Worm (Caenorhabditis elegans) whole organism, young adult: ENCODE measurements around the gene taf-12.

Source experiments
- B0019.2 ChIP-seq: fragments of 200-800 bp; sonication (Bioruptor generic); conservative IDR thresholded peaks from 2 replicates; pipeline ENCODE4 v1.3.6; 2022; ENCODE audit warnings: missing genetic modification reagents, missing genetic modification characterization, missing compliant biosample characterization
- B0336.3 ChIP-seq: fragments of 200-800 bp; sonication (Bioruptor generic); IDR thresholded peaks from 2 replicates; pipeline ENCODE4 v1.3.6; 2022; ENCODE audit warnings: missing genetic modification characterization, missing compliant biosample characterization
- F23B12.7 ChIP-seq: sonication (generic microtip); optimal IDR thresholded peaks from 2 replicates; lab custom pipeline; 2017; ENCODE audit warnings: missing genetic modification characterization, mild to moderate bottlenecking, missing compliant biosample characterization, antibody characterized with exemption, moderate library complexity; ENCODE audit not compliant: insufficient read depth
- F55B11.4 ChIP-seq: sonication (generic microtip); optimal IDR thresholded peaks from 2 replicates; lab custom pipeline; 2016; ENCODE audit warnings: missing compliant biosample characterization, missing genetic modification characterization, borderline replicate concordance; ENCODE audit not compliant: insufficient read depth
- K11D2.4 ChIP-seq: fragments of 200-800 bp; sonication (Bioruptor generic); IDR thresholded peaks from 2 replicates; pipeline ENCODE4 v1.3.6; 2022; ENCODE audit warnings: missing genetic modification reagents, missing genetic modification characterization, missing compliant biosample characterization
- K12H6.12 ChIP-seq: fragments of 200-800 bp; sonication (Bioruptor generic); optimal IDR thresholded peaks from 2 replicates; lab custom pipeline; 2018; ENCODE audit warnings: mild to moderate bottlenecking, missing genetic modification characterization, missing compliant biosample characterization
- Y53G8AR.9 ChIP-seq: fragments of 200-800 bp; sonication (Bioruptor generic); conservative IDR thresholded peaks from 2 replicates; pipeline ENCODE4 v1.3.6; 2022; ENCODE audit warnings: missing genetic modification reagents, missing genetic modification characterization, missing compliant biosample characterization
- Y67H2A.10 ChIP-seq: fragments of 200-800 bp; sonication (Bioruptor generic); conservative IDR thresholded peaks from 2 replicates; pipeline ENCODE4 v1.3.6; 2022; ENCODE audit warnings: missing genetic modification reagents, missing genetic modification characterization, missing compliant biosample characterization
- Y95B8A.8 ChIP-seq: fragments of 200-800 bp; sonication (Bioruptor generic); IDR thresholded peaks from 2 replicates; pipeline ENCODE4 v1.3.6; 2022; ENCODE audit warnings: missing genetic modification reagents, missing genetic modification characterization, missing compliant biosample characterization
- ama-1 ChIP-seq, 3 experiments: fragments of 150-350 bp in 1 of 3; sonication (generic microtip) in 2 of 3; optimal IDR thresholded peaks; 2 replicates each; lab custom pipeline; 2014 to 2018; ENCODE audit warnings: missing biosample characterization in 2 of 3, missing genetic modification characterization in 2 of 3, missing genetic modification reagents in 2 of 3
- aptf-3 ChIP-seq: fragments of 200-800 bp; sonication (Bioruptor generic); IDR thresholded peaks from 2 replicates; pipeline ENCODE4 v1.3.6; 2022; ENCODE audit warnings: missing genetic modification characterization, missing compliant biosample characterization
- bed-2 ChIP-seq: fragments of 200-800 bp; sonication (Bioruptor generic); IDR thresholded peaks from 2 replicates; pipeline ENCODE4 v1.3.6; 2022; ENCODE audit warnings: missing genetic modification reagents, missing genetic modification characterization, missing compliant biosample characterization
- ccch-3 ChIP-seq: fragments of 200-800 bp; sonication (Bioruptor generic); optimal IDR thresholded peaks from 2 replicates; lab custom pipeline; 2018; ENCODE audit warnings: mild to moderate bottlenecking, missing genetic modification characterization, missing compliant biosample characterization
- cebp-1 ChIP-seq, 2 experiments: fragments of 200-800 bp in 1 of 2; sonication (Bioruptor generic) in 1 of 2; sonication (generic microtip) in 1 of 2; IDR thresholded peaks in 1 of 2; optimal IDR thresholded peaks in 1 of 2; 2 replicates each; pipeline versions ENCODE4 v1.3.6 to Lab custom; 2017 to 2022; ENCODE audit warnings: missing compliant biosample characterization in 2 of 2, missing genetic modification characterization in 2 of 2, mild to moderate bottlenecking in 1 of 2, missing genetic modification reagents in 1 of 2, moderate library complexity in 1 of 2
- cebp-2 ChIP-seq: fragments of 200-800 bp; sonication (Bioruptor generic); IDR thresholded peaks from 2 replicates; pipeline ENCODE4 v1.3.6; 2022; ENCODE audit warnings: missing genetic modification characterization, missing compliant biosample characterization
- ceh-27 ChIP-seq: fragments of 200-800 bp; sonication (Bioruptor generic); optimal IDR thresholded peaks from 2 replicates; lab custom pipeline; 2018; ENCODE audit warnings: mild to moderate bottlenecking, missing genetic modification characterization, moderate library complexity, missing compliant biosample characterization
- ceh-58 ChIP-seq: fragments of 200-800 bp; sonication (Bioruptor generic); IDR thresholded peaks from 2 replicates; pipeline ENCODE4 v1.3.6; 2022; ENCODE audit warnings: missing genetic modification characterization, missing compliant biosample characterization
- chd-7 ChIP-seq: sonication (generic microtip); optimal IDR thresholded peaks from 2 replicates; lab custom pipeline; 2016; ENCODE audit warnings: mild to moderate bottlenecking, missing genetic modification characterization, moderate library complexity, missing compliant biosample characterization
- dox-1 ChIP-seq: fragments of 200-800 bp; sonication (Bioruptor generic); IDR thresholded peaks from 2 replicates; pipeline ENCODE4 v1.3.6; 2022; ENCODE audit warnings: missing genetic modification reagents, missing genetic modification characterization, missing compliant biosample characterization
- dpff-1 ChIP-seq: sonication (generic microtip); optimal IDR thresholded peaks from 2 replicates; lab custom pipeline; 2017; ENCODE audit warnings: mild to moderate bottlenecking, missing genetic modification characterization, missing compliant biosample characterization
- efl-1 ChIP-seq: fragments of 150-350 bp; optimal IDR thresholded peaks from 2 replicates; lab custom pipeline; 2014; ENCODE audit warnings: missing biosample characterization, missing genetic modification reagents, missing genetic modification characterization
- egl-44 ChIP-seq: fragments of 200-800 bp; sonication (Bioruptor generic); IDR thresholded peaks from 2 replicates; pipeline ENCODE4 v1.3.6; 2022; ENCODE audit warnings: missing genetic modification reagents, missing genetic modification characterization, missing compliant biosample characterization
- hlh-12 ChIP-seq: sonication (generic microtip); optimal IDR thresholded peaks from 2 replicates; lab custom pipeline; 2016; ENCODE audit warnings: missing genetic modification characterization, missing compliant biosample characterization
- hmg-1.2 ChIP-seq: fragments of 200-800 bp; sonication (Bioruptor generic); IDR thresholded peaks from 2 replicates; pipeline ENCODE4 v1.3.6; 2022; ENCODE audit warnings: missing genetic modification reagents, missing genetic modification characterization, missing compliant biosample characterization
- hmg-20 ChIP-seq: fragments of 200-800 bp; sonication (Bioruptor generic); IDR thresholded peaks from 2 replicates; pipeline ENCODE4 v1.3.6; 2022; ENCODE audit warnings: missing genetic modification reagents, missing genetic modification characterization, missing compliant biosample characterization
- lag-1 ChIP-seq: fragments of 200-800 bp; sonication (Bioruptor generic); IDR thresholded peaks from 2 replicates; pipeline ENCODE4 v1.3.6; 2022; ENCODE audit warnings: missing genetic modification reagents, missing genetic modification characterization, missing compliant biosample characterization
- lin-26 ChIP-seq: fragments of 200-800 bp; sonication (Bioruptor generic); IDR thresholded peaks from 2 replicates; pipeline ENCODE4 v1.3.6; 2022; ENCODE audit warnings: missing genetic modification reagents, missing genetic modification characterization, missing compliant biosample characterization
- lin-35 ChIP-seq, 3 experiments: fragments of 150-350 bp in 2 of 3; sonication (generic microtip) in 1 of 3; optimal IDR thresholded peaks; 2 replicates each; lab custom pipeline; 2014 to 2018; ENCODE audit warnings: missing biosample characterization in 3 of 3, missing genetic modification characterization in 3 of 3, missing genetic modification reagents in 3 of 3
- lin-40 ChIP-seq: sonication (generic microtip); optimal IDR thresholded peaks from 2 replicates; lab custom pipeline; 2016; ENCODE audit warnings: missing genetic modification characterization, mild to moderate bottlenecking, missing compliant biosample characterization, missing genotype, missing genetic modification reagents
- lin-54 ChIP-seq: fragments of 200-800 bp; sonication (Bioruptor generic); optimal IDR thresholded peaks from 2 replicates; lab custom pipeline; 2018; ENCODE audit warnings: mild to moderate bottlenecking, missing genetic modification characterization, missing compliant biosample characterization
- lsy-27 ChIP-seq: sonication (generic microtip); optimal IDR thresholded peaks from 2 replicates; lab custom pipeline; 2017; ENCODE audit warnings: missing genetic modification characterization, mild to moderate bottlenecking, missing compliant biosample characterization, antibody characterized with exemption, missing genotype, borderline replicate concordance; ENCODE audit not compliant: insufficient read depth
- mcd-1 ChIP-seq: fragments of 200-800 bp; sonication (Bioruptor generic); IDR thresholded peaks from 2 replicates; pipeline ENCODE4 v1.3.6; 2022; ENCODE audit warnings: missing genetic modification reagents, missing genetic modification characterization, missing compliant biosample characterization
- mel-28 ChIP-seq: sonication (generic microtip); optimal IDR thresholded peaks from 2 replicates; lab custom pipeline; 2016; ENCODE audit warnings: borderline replicate concordance, mild to moderate bottlenecking, missing genetic modification characterization, missing compliant biosample characterization
- nfyb-1 ChIP-seq: fragments of 200-800 bp; sonication (Bioruptor generic); IDR thresholded peaks from 2 replicates; pipeline ENCODE4 v1.3.6; 2022; ENCODE audit warnings: missing genetic modification reagents, missing genetic modification characterization, missing compliant biosample characterization
- nhr-27 ChIP-seq: fragments of 200-800 bp; sonication (Bioruptor generic); optimal IDR thresholded peaks from 2 replicates; lab custom pipeline; 2018; ENCODE audit warnings: mild to moderate bottlenecking, missing genetic modification characterization, moderate library complexity, missing compliant biosample characterization
- nhr-90 ChIP-seq: sonication (generic microtip); optimal IDR thresholded peaks from 2 replicates; lab custom pipeline; 2016; ENCODE audit warnings: missing genotype, mild to moderate bottlenecking, missing genetic modification characterization, missing compliant biosample characterization
- rpc-1 ChIP-seq, 2 experiments: fragments of 150-350 bp in 1 of 2; sonication (generic microtip) in 1 of 2; optimal IDR thresholded peaks; 2 replicates each; lab custom pipeline; 2014 to 2018; ENCODE audit warnings: missing biosample characterization in 1 of 2, missing genetic modification characterization in 1 of 2, missing genetic modification reagents in 1 of 2, missing genotype in 1 of 2
- snpc-1.1 ChIP-seq: sonication (generic microtip); optimal IDR thresholded peaks from 2 replicates; lab custom pipeline; 2017; ENCODE audit warnings: missing genetic modification characterization, mild to moderate bottlenecking, missing compliant biosample characterization, antibody characterized with exemption, moderate library complexity, missing genotype, missing genetic modification reagents; ENCODE audit not compliant: insufficient read depth
- snpc-3.4 ChIP-seq: sonication (generic microtip); optimal IDR thresholded peaks from 2 replicates; lab custom pipeline; 2017; ENCODE audit warnings: missing genetic modification characterization, mild to moderate bottlenecking, missing compliant biosample characterization, antibody characterized with exemption, moderate library complexity, missing genotype, missing genetic modification reagents
- snpc-4 ChIP-seq, 5 experiments: fragments of 150-350 bp in 1 of 5; sonication (generic microtip) in 4 of 5; optimal IDR thresholded peaks; 2 replicates each; lab custom pipeline; 2014 to 2018; ENCODE audit warnings: missing genetic modification characterization in 5 of 5, missing biosample characterization in 3 of 5, antibody characterized with exemption in 2 of 5, mild to moderate bottlenecking in 2 of 5, missing compliant biosample characterization in 2 of 5, missing genotype in 2 of 5, moderate library complexity in 2 of 5, missing genetic modification reagents in 1 of 5
- sptf-2 ChIP-seq: fragments of 200-800 bp; sonication (Bioruptor generic); optimal IDR thresholded peaks from 2 replicates; lab custom pipeline; 2018; ENCODE audit warnings: mild to moderate bottlenecking, missing genetic modification characterization, missing compliant biosample characterization
- tbp1 ChIP-seq: fragments of 200-800 bp; sonication (Bioruptor generic); optimal IDR thresholded peaks from 2 replicates; lab custom pipeline; 2018; ENCODE audit warnings: mild to moderate bottlenecking, missing genetic modification characterization, missing compliant biosample characterization
- tbx-9 ChIP-seq: sonication (generic microtip); optimal IDR thresholded peaks from 2 replicates; lab custom pipeline; 2016; ENCODE audit warnings: borderline replicate concordance, missing genetic modification characterization, inconsistent platforms, missing compliant biosample characterization
- unc-62 ChIP-seq: fragments of 150-350 bp; optimal IDR thresholded peaks from 2 replicates; lab custom pipeline; 2014; ENCODE audit warnings: missing biosample characterization, missing genetic modification reagents, missing genetic modification characterization
- ztf-18 ChIP-seq: sonication (generic microtip); optimal IDR thresholded peaks from 2 replicates; lab custom pipeline; 2016; ENCODE audit warnings: missing genotype, mild to moderate bottlenecking, missing genetic modification characterization, missing compliant biosample characterization

taf-12 gene

DNA sequence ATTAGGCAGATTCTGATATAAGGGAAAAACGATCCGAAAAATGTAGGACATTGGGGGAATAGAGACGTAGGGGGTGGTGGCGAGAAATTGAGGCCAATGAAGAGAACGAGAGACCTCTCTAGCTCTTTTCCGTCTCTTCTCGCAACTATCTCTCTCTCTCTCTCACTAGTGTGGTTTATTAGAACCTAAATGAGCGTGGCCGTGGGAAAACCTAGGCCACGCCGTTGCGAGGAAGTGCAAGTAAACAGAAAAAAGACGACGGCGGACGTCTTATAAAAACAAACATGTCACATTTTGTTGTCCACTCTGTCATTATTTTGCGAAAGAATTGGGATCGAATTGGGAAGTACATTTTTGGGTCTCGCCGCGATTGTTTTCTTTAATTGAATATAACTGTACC lies 928 bp upstream of the taf-12 start (continued):
- TF ChIP-seq ama-1 (optimal IDR thresholded peaks at IDR 0.05; lab: Kevin White, UChicago) (no peak), ama-1 (GFP tag; optimal IDR thresholded peaks at IDR 0.05; lab: Kevin White, UChicago) (no peak), B0336.3 (0 out of 2 replicates have a peak, but pooled peaks have one; percentile 16), Y95B8A.8 (GFP tag; lab: Robert Waterston, UW) (no peak), mcd-1 (peak; percentile 67), B0019.2 (GFP tag; lab: Robert Waterston, UW) (no peak), ccch-3 (GFP tag; lab: Kevin White, UChicago) (no peak), efl-1 (GFP tag; lab: Kevin White, UChicago) (no peak), nfyb-1 (GFP tag; lab: Robert Waterston, UW) (peak; percentile 74), K12H6.12 (peak; percentile 88), lin-40 (peak; percentile 78), lin-26 (GFP tag; lab: Robert Waterston, UW) (peak; percentile 28; the same call in 1 of the 2 replicates), cebp-2 (GFP tag; lab: Robert Waterston, UW) (no peak), mel-28 (tag; lab: Kevin White, UChicago) (no peak), sptf-2 (GFP tag; lab: Kevin White, UChicago) (no peak), rpc-1 (optimal IDR thresholded peaks at IDR 0.05; lab: Kevin White, UChicago) (no peak), rpc-1 (tag; optimal IDR thresholded peaks at IDR 0.05; lab: Kevin White, UChicago) (no peak), nhr-27 (tag; lab: Kevin White, UChicago) (no peak), lag-1 (no peak), ceh-58 (GFP tag; lab: Robert Waterston, UW) (no peak), ceh-27 (peak; percentile 93), tbx-9 (tag; lab: Kevin White, UChicago) (no peak), hmg-1.2 (GFP tag; lab: Robert Waterston, UW) (peak; percentile 75; the same call in 1 of the 2 replicates), hlh-12 (tag; lab: Kevin White, UChicago) (no peak), F55B11.4 (tag; lab: Kevin White, UChicago) (no peak), nhr-90 (tag; lab: Kevin White, UChicago) (peak; percentile 12), hmg-20 (GFP tag; lab: Robert Waterston, UW) (no peak), egl-44 (GFP tag; lab: Robert Waterston, UW) (no peak), snpc-4 (GFP tag; optimal IDR thresholded peaks at IDR 0.05; lab: Kevin White, UChicago) (peak; percentile 50), snpc-4 (tag; optimal IDR thresholded peaks at IDR 0.05; lab: Kevin White, UChicago) (peak; percentile 69 to 85 (median 79)), aptf-3 (GFP tag; lab: Robert Waterston, UW) (no peak), chd-7 (tag; lab: Kevin White, UChicago) (peak; percentile 39), snpc-3.4 (tag; lab: Kevin White, UChicago) (no peak), F23B12.7 (tag; lab: Kevin White, UChicago) (peak; percentile 29), lin-54 (GFP tag; lab: Kevin White, UChicago) (peak; percentile 1), lin-35 (GFP tag; optimal IDR thresholded peaks at IDR 0.05; lab: Kevin White, UChicago) (peak in 1 of 3 experiments; percentile 55), unc-62 (GFP tag; lab: Kevin White, UChicago) (no peak), Y53G8AR.9 (GFP tag; lab: Robert Waterston, UW) (0 out of 2 replicates have a peak, but pooled peaks have one; percentile 23), snpc-1.1 (tag; lab: Kevin White, UChicago) (no peak), K11D2.4 (0 out of 2 replicates have a peak, but pooled peaks have one; percentile 38), bed-2 (0 out of 2 replicates have a peak, but pooled peaks have one; percentile 21), dox-1 (peak; percentile 89), dpff-1 (tag; lab: Kevin White, UChicago) (no peak), cebp-1 (GFP tag; IDR thresholded peaks at IDR 0.05; lab: Robert Waterston, UW) (peak; percentile 53; the same call in 1 of the 2 replicates), cebp-1 (tag; optimal IDR thresholded peaks at IDR 0.05; lab: Kevin White, UChicago) (peak; percentile 78), Y67H2A.10 (GFP tag; lab: Robert Waterston, UW) (peak; percentile 49; the same call in 1 of the 2 replicates), ztf-18 (tag; lab: Kevin White, UChicago) (no peak), lsy-27 (tag; lab: Kevin White, UChicago) (no peak), tbp1 (GFP tag; lab: Kevin White, UChicago) (peak; percentile 51)
